Fruit fly (Drosophila melanogaster) whole organism, pupa: ENCODE data around the gene CG17078.

ENCODE experiments used
- CG14655 ChIP-seq: fragments of 200-800 bp; sonication (Bioruptor generic); optimal IDR thresholded peaks from 3 replicates; lab custom pipeline; 2017; ENCODE audit warnings: mild to moderate bottlenecking, missing biosample characterization, missing genetic modification reagents, missing genetic modification characterization
- CG8159 ChIP-seq: fragments of 200-800 bp; sonication (Bioruptor generic); optimal IDR thresholded peaks from 3 replicates; lab custom pipeline; 2018; ENCODE audit warnings: missing biosample characterization, mild to moderate bottlenecking, missing genetic modification characterization, moderate library complexity
- D1 ChIP-seq: fragments of 200-800 bp; sonication (Bioruptor generic); optimal IDR thresholded peaks from 2 replicates; lab custom pipeline; 2018; ENCODE audit warnings: missing biosample characterization, mild to moderate bottlenecking, missing genetic modification characterization, moderate library complexity
- EcR ChIP-seq: fragments of 200-800 bp; sonication (Bioruptor generic); optimal IDR thresholded peaks from 3 replicates; lab custom pipeline; 2019; ENCODE audit warnings: missing biosample characterization, missing genetic modification characterization, mild to moderate bottlenecking, moderate library complexity, missing genetic modification reagents
- Pif1B ChIP-seq: fragments of 200-800 bp; sonication (Bioruptor generic); optimal IDR thresholded peaks from 3 replicates; lab custom pipeline; 2016; ENCODE audit warnings: missing biosample characterization, missing genetic modification characterization

DNA sequence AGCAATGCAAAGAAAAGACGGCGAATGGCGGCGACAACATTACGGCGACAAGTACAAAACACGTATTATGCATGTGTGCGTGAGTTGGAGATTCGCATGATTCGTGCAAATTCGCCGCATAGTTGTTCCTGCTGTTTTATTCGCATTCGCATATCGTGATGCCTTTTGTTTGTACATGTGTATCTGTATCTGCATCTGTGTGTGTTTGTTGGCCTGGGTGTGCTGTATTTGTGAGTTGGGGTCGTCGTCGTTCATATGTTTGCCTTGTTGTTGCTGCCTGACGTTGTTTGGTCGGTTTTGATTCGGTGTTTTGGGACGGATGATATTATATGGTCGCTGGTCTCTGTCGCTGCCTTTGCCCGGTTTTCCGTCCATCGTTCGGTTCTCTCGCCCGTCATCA is 30.6 kb downstream of the CG17078 start:
- peak; percentile 94 for TF ChIP-seq EcR (GFP tag; lab: Kevin White, UChicago)
- TF ChIP-seq D1 (tag; lab: Kevin White, UChicago) = no peak
- TF ChIP-seq CG14655 (GFP tag; lab: Kevin White, UChicago) = no peak
- TF ChIP-seq Pif1B (GFP tag; lab: Kevin White, UChicago) = no peak
- TF ChIP-seq CG8159 (tag; lab: Kevin White, UChicago) = no peak
